Fruit fly (Drosophila melanogaster) whole organism, embryonic: ENCODE results near the gene Dhc62B.

Experiments used
- B-H2 ChIP-seq: fragments of 200-800 bp; sonication (Bioruptor generic); optimal IDR thresholded peaks from 2 replicates; lab custom pipeline; 2018; ENCODE audit warnings: missing biosample characterization, mild to moderate bottlenecking, missing genetic modification characterization
- CG6689 ChIP-seq: fragments of 200-800 bp; sonication (Bioruptor generic); IDR thresholded peaks from 2 replicates; pipeline ENCODE4 v1.3.6; 2022; ENCODE audit warnings: missing biosample characterization, missing genetic modification characterization
- ap ChIP-seq: fragments of 200-800 bp; sonication (Bioruptor generic); IDR thresholded peaks from 2 replicates; pipeline ENCODE4 v1.3.6; 2022; ENCODE audit warnings: missing biosample characterization, missing genetic modification characterization
- btn ChIP-seq: fragments of 200-800 bp; sonication (Bioruptor generic); optimal IDR thresholded peaks from 2 replicates; lab custom pipeline; 2016; ENCODE audit warnings: missing biosample characterization, missing genetic modification characterization
- corto ChIP-seq: fragments of 200-800 bp; sonication (Bioruptor generic); optimal IDR thresholded peaks from 2 replicates; lab custom pipeline; 2016; ENCODE audit warnings: missing biosample characterization, mild to moderate bottlenecking, missing genetic modification characterization, moderate library complexity
- klu ChIP-seq: fragments of 200-800 bp; sonication (Bioruptor generic); IDR thresholded peaks from 2 replicates; pipeline ENCODE4 v1.3.6; 2022; ENCODE audit warnings: missing biosample characterization, missing genetic modification characterization

DNA sequence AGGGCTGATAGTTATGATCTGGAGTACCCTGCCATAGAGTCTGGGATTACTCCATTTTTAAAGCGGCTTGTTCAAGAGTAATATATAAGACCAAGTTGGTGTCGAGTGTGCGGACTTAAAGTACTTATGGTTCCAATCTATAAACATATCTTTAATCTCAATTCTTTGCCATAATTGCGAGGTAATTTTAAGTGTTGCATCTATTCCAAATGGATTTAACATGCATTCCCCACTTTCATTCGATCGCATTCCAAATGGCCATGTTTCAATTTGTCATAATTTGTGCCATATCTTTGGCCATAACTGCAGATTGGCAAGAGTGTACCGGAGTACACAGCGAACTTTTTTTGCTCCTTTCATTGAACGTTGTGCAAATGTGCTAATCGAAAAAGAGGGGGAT is 60.3 kb downstream of the Dhc62B start:
- no peak for TF ChIP-seq corto
- TF ChIP-seq CG6689: no peak
- TF ChIP-seq klu (GFP tag; lab: Robert Waterston, UW): no peak
- no peak for TF ChIP-seq ap (GFP tag; lab: Robert Waterston, UW)
- no peak for TF ChIP-seq btn (GFP tag; lab: Kevin White, UChicago)
- TF ChIP-seq B-H2 (GFP tag; lab: Kevin White, UChicago): no peak
